Worm (Caenorhabditis elegans): ENCODE data around the gene aman-2.

The aman-2 gene

DNA sequence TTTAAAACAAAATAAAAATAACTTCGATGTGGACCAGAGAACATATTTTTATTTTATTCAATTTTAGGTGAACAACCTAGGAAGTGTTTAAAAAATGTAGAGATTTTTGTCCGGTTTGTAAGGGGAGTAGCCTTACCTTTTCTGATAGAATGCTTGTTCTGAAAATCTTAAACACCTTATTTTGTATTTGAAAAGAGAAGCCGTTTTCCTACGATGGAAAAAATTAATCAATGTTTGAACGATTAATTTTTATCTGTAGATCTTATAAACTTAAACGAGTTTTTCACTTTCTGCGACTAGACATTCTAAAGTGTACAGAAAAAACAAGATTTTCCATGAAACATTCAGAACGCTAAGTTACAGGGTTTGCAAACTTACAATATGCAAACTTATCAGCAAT, 9.3 kb upstream of the aman-2 start, which contains the start of gene F58H1.6:
TSS of gene F58H1.6 (plus strand) at position 301 of the 400 bp plus-strand sequence.
- no peak for TF ChIP-seq tbx-2 (tag; optimal IDR thresholded peaks at IDR 0.05)
- TF ChIP-seq sup-37 (GFP tag; optimal IDR thresholded peaks at IDR 0.05) = no peak
- TF ChIP-seq ztf-4 (tag; optimal IDR thresholded peaks at IDR 0.05) = no peak
- TF ChIP-seq nhr-71 (tag; optimal IDR thresholded peaks at IDR 0.05) = no peak
- no peak for TF ChIP-seq ceh-82 (tag; optimal IDR thresholded peaks at IDR 0.05)
- no peak for TF ChIP-seq aha-1 (tag; optimal IDR thresholded peaks at IDR 0.05)
- TF ChIP-seq tlp-1 (tag; optimal IDR thresholded peaks at IDR 0.05) = no peak
- TF ChIP-seq snpc-4 (tag; optimal IDR thresholded peaks at IDR 0.05) = no peak

DNA sequence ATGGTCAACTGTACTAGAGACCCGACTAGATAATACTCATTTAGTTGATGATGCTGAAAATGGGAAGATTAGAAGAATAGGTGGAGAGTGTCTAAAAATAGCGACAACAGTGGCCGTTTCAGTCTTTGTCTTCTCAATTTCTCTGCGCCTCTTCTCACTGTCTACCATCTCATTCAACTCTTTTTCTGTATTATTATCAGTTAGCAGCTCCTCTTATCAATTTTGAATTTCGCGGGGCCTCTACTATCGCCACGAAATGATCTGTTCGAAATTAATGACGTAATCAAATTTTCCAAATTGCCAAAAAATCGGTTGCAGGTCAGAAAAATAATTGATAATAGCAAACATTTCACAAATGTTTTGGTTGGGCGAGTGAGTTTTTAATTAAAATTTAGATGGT, 8.6 kb upstream of the aman-2 start:
- no peak for TF ChIP-seq nhr-77 (tag; optimal IDR thresholded peaks at IDR 0.05)
- TF ChIP-seq nhr-11 (tag; optimal IDR thresholded peaks at IDR 0.05) = no peak
- no peak for TF ChIP-seq mep-1 (tag; optimal IDR thresholded peaks at IDR 0.05)
- no peak for TF ChIP-seq ceh-82 (tag; optimal IDR thresholded peaks at IDR 0.05)
- TF ChIP-seq xbp-1 (tag; optimal IDR thresholded peaks at IDR 0.05) = no peak
- no peak for TF ChIP-seq lin-39 (tag; optimal IDR thresholded peaks at IDR 0.05)
- no peak for TF ChIP-seq ceh-63 (GFP tag; optimal IDR thresholded peaks at IDR 0.05)
- no peak for TF ChIP-seq jun-1 (tag; optimal IDR thresholded peaks at IDR 0.05)
- no peak for TF ChIP-seq fkh-4 (tag; optimal IDR thresholded peaks at IDR 0.05; ENCODE audit: borderline replicate concordance)
- TF ChIP-seq isw-1 (GFP tag; IDR thresholded peaks at IDR 0.05) = no peak
- TF ChIP-seq mab-9 (GFP tag; IDR thresholded peaks at IDR 0.05) = no peak
- no peak for TF ChIP-seq hlh-4 (tag; optimal IDR thresholded peaks at IDR 0.05)
- TF ChIP-seq ces-1 (GFP tag; optimal IDR thresholded peaks at IDR 0.05) = no peak
- no peak for TF ChIP-seq hpl-2 (GFP tag; optimal IDR thresholded peaks at IDR 0.05)
- no peak for TF ChIP-seq nhr-28 (tag; optimal IDR thresholded peaks at IDR 0.05)
- TF ChIP-seq efl-1 (optimal IDR thresholded peaks at IDR 0.05) = no peak
- TF ChIP-seq efl-1 (GFP tag; optimal IDR thresholded peaks at IDR 0.05 in 1 of 2) = peak in 1 of 2 experiments; percentile 89
- no peak for TF ChIP-seq nhr-76 (tag; optimal IDR thresholded peaks at IDR 0.05)
- no peak for TF ChIP-seq lin-13 (GFP tag; optimal IDR thresholded peaks at IDR 0.05)
- TF ChIP-seq ztf-11 (tag; optimal IDR thresholded peaks at IDR 0.05) = no peak
- no peak for TF ChIP-seq C34B4.2 (tag; optimal IDR thresholded peaks at IDR 0.05)
- TF ChIP-seq elt-2 (tag; optimal IDR thresholded peaks at IDR 0.05) = peak; percentile 93
- TF ChIP-seq swsn-7 (tag; optimal IDR thresholded peaks at IDR 0.05) = no peak
- peak; percentile 91 for TF ChIP-seq pqm-1 (tag; optimal IDR thresholded peaks at IDR 0.05)
- no peak for TF ChIP-seq nhr-237 (tag; optimal IDR thresholded peaks at IDR 0.05)
- no peak for TF ChIP-seq skn-1 (tag; optimal IDR thresholded peaks at IDR 0.05)
- no peak for TF ChIP-seq fos-1 (tag; optimal IDR thresholded peaks at IDR 0.05)
- no peak for TF ChIP-seq zag-1 (tag; optimal IDR thresholded peaks at IDR 0.05)
- no peak for TF ChIP-seq tbx-2 (tag; optimal IDR thresholded peaks at IDR 0.05)
- no peak for TF ChIP-seq dpl-1 (GFP tag; optimal IDR thresholded peaks at IDR 0.05)
- TF ChIP-seq mef-2 (tag; optimal IDR thresholded peaks at IDR 0.05) = no peak
- TF ChIP-seq lin-35 (GFP tag; optimal IDR thresholded peaks at IDR 0.05) = peak in 1 of 2 experiments; percentile 51
- TF ChIP-seq ceh-90 (tag; optimal IDR thresholded peaks at IDR 0.05) = no peak
- TF ChIP-seq blmp-1 (tag; optimal IDR thresholded peaks at IDR 0.05) = no peak
- TF ChIP-seq nhr-84 (tag; optimal IDR thresholded peaks at IDR 0.05) = no peak
- TF ChIP-seq mdl-1 (tag; optimal IDR thresholded peaks at IDR 0.05) = no peak
- TF ChIP-seq nhr-90 (tag; optimal IDR thresholded peaks at IDR 0.05; ENCODE audit: poor library complexity) = peak; percentile 31
- no peak for TF ChIP-seq egl-27 (tag; optimal IDR thresholded peaks at IDR 0.05)
- peak; percentile 28 for TF ChIP-seq nhr-20 (tag; optimal IDR thresholded peaks at IDR 0.05)
- TF ChIP-seq snpc-4 (tag; optimal IDR thresholded peaks at IDR 0.05) = no peak
- TF ChIP-seq hlh-17 (GFP tag; optimal IDR thresholded peaks at IDR 0.05; ENCODE audit: borderline replicate concordance) = no peak
- no peak for TF ChIP-seq C16A3.4 (tag; optimal IDR thresholded peaks at IDR 0.05)

Data from whole organism, L1 larva.